Worm (Caenorhabditis elegans) whole organism, L4 larva: ENCODE measurements around the gene ZC155.2.
A peak's percentile ranks its signal among the peaks of the same experiment; 100 is the strongest.

Experiments
- D1046.2 ChIP-seq: fragments of 200-800 bp; sonication (Bioruptor generic); IDR thresholded peaks from 2 replicates; pipeline ENCODE4 v1.3.6; 2022; ENCODE audit warnings: missing genetic modification characterization, missing compliant biosample characterization
- R02D3.7 ChIP-seq: fragments of 150-350 bp; sonication (generic microtip); optimal IDR thresholded peaks from 3 replicates; lab custom pipeline; 2014; ENCODE audit warnings: missing biosample characterization, missing genetic modification characterization
- T26A8.4 ChIP-seq: fragments of 200-800 bp; sonication (Bioruptor generic); IDR thresholded peaks from 2 replicates; pipeline ENCODE4 v1.3.6; 2022; ENCODE audit warnings: missing genetic modification characterization, missing compliant biosample characterization
- Y75B8A.6 ChIP-seq: fragments of 200-800 bp; sonication (Bioruptor generic); IDR thresholded peaks from 2 replicates; pipeline ENCODE4 v1.3.6; 2022; ENCODE audit warnings: missing genetic modification reagents, missing genetic modification characterization, missing compliant biosample characterization
- ZK337.2 ChIP-seq: fragments of 200-800 bp; sonication (Bioruptor generic); IDR thresholded peaks from 2 replicates; pipeline ENCODE4 v1.3.6; 2022; ENCODE audit warnings: missing genetic modification reagents, missing genetic modification characterization, missing compliant biosample characterization
- aly-2 ChIP-seq: sonication (generic microtip); optimal IDR thresholded peaks from 2 replicates; lab custom pipeline; 2018; ENCODE audit warnings: missing biosample characterization, missing genetic modification characterization
- arid-1 ChIP-seq: fragments of 200-800 bp; sonication (Bioruptor generic); conservative IDR thresholded peaks from 2 replicates; pipeline ENCODE4 v1.3.6; 2022; ENCODE audit warnings: missing genetic modification reagents, missing genetic modification characterization, missing compliant biosample characterization
- ceh-20 ChIP-seq: fragments of 200-800 bp; sonication (Bioruptor generic); IDR thresholded peaks from 2 replicates; pipeline ENCODE4 v1.3.6; 2022; ENCODE audit warnings: missing genetic modification reagents, missing genetic modification characterization, missing compliant biosample characterization
- ceh-62 ChIP-seq: sonication (generic microtip); optimal IDR thresholded peaks from 2 replicates; lab custom pipeline; 2017; ENCODE audit warnings: missing biosample characterization, missing genetic modification characterization
- ces-1 ChIP-seq: fragments of 150-350 bp; sonication (generic microtip); optimal IDR thresholded peaks from 4 replicates; lab custom pipeline; 2014; ENCODE audit warnings: missing biosample characterization, missing genetic modification reagents, missing genetic modification characterization
- daf-12 ChIP-seq: fragments of 150-350 bp; optimal IDR thresholded peaks from 2 replicates; lab custom pipeline; 2014; ENCODE audit warnings: missing biosample characterization, missing genetic modification reagents, missing genetic modification characterization
- daf-16 ChIP-seq, 3 experiments: sonication (generic microtip); optimal IDR thresholded peaks; 2 replicates each; lab custom pipeline; 2016 to 2017; ENCODE audit warnings: missing genetic modification characterization in 3 of 3, missing genetic modification reagents in 3 of 3, mild to moderate bottlenecking in 2 of 3, missing compliant biosample characterization in 2 of 3, missing biosample characterization in 1 of 3, moderate library complexity in 1 of 3
- dmd-6 ChIP-seq: fragments of 200-800 bp; sonication (Bioruptor generic); IDR thresholded peaks from 2 replicates; pipeline ENCODE4 v1.3.6; 2022; ENCODE audit warnings: missing genetic modification reagents, missing genetic modification characterization, missing compliant biosample characterization
- dmd-8 ChIP-seq: fragments of 200-800 bp; sonication (Bioruptor generic); IDR thresholded peaks from 2 replicates; pipeline ENCODE4 v1.3.6; 2022; ENCODE audit warnings: missing genetic modification characterization, missing compliant biosample characterization
- dmd-9 ChIP-seq: fragments of 200-800 bp; sonication (Bioruptor generic); IDR thresholded peaks from 2 replicates; pipeline ENCODE4 v1.3.6; 2022; ENCODE audit warnings: missing genetic modification reagents, missing genetic modification characterization, missing compliant biosample characterization
- dpl-1 ChIP-seq: fragments of 150-350 bp; optimal IDR thresholded peaks from 2 replicates; lab custom pipeline; 2014; ENCODE audit warnings: missing biosample characterization, missing genetic modification reagents, missing genetic modification characterization
- duxl-1 ChIP-seq: sonication (generic microtip); optimal IDR thresholded peaks from 2 replicates; lab custom pipeline; 2016; ENCODE audit warnings: mild to moderate bottlenecking, missing genetic modification characterization, moderate library complexity, missing compliant biosample characterization; ENCODE audit not compliant: poor library complexity
- egl-27 ChIP-seq: sonication (generic microtip); optimal IDR thresholded peaks from 3 replicates; lab custom pipeline; 2017; ENCODE audit warnings: missing biosample characterization, missing genetic modification reagents, missing genetic modification characterization
- fos-1 ChIP-seq: fragments of 150-350 bp; optimal IDR thresholded peaks from 2 replicates; lab custom pipeline; 2014; ENCODE audit warnings: missing biosample characterization, missing genetic modification characterization
- gei-8 ChIP-seq: fragments of 200-800 bp; sonication (Bioruptor generic); optimal IDR thresholded peaks from 2 replicates; lab custom pipeline; 2018; ENCODE audit warnings: mild to moderate bottlenecking, missing genetic modification characterization, missing compliant biosample characterization
- hlh-11 ChIP-seq: fragments of 200-800 bp; sonication (Bioruptor generic); optimal IDR thresholded peaks from 2 replicates; lab custom pipeline; 2018; ENCODE audit warnings: mild to moderate bottlenecking, missing genetic modification characterization, missing compliant biosample characterization
- jun-1 ChIP-seq: fragments of 150-350 bp; optimal IDR thresholded peaks from 2 replicates; lab custom pipeline; 2014; ENCODE audit warnings: missing biosample characterization, missing genetic modification reagents, missing genetic modification characterization
- lin-13 ChIP-seq: fragments of 150-350 bp; optimal IDR thresholded peaks from 2 replicates; lab custom pipeline; 2014; ENCODE audit warnings: missing biosample characterization, missing genetic modification reagents, missing genetic modification characterization
- lin-15B ChIP-seq: fragments of 150-350 bp; sonication (generic microtip); optimal IDR thresholded peaks from 3 replicates; lab custom pipeline; 2014; ENCODE audit warnings: missing biosample characterization, missing genetic modification characterization
- lin-29 ChIP-seq: fragments of 200-800 bp; sonication (Bioruptor generic); IDR thresholded peaks from 2 replicates; pipeline ENCODE4 v1.3.6; 2022; ENCODE audit warnings: missing genetic modification reagents, missing genetic modification characterization, missing compliant biosample characterization
- lin-38 ChIP-seq: fragments of 200-800 bp; sonication (Bioruptor generic); IDR thresholded peaks from 2 replicates; pipeline ENCODE4 v1.3.6; 2022; ENCODE audit warnings: missing genetic modification reagents, missing genetic modification characterization, missing compliant biosample characterization
- madf-5 ChIP-seq, 2 experiments: fragments of 200-800 bp; sonication (Bioruptor generic); IDR thresholded peaks; 2 replicates each; pipeline ENCODE4 v1.3.6; 2022; ENCODE audit warnings: missing compliant biosample characterization in 2 of 2, missing genetic modification characterization in 2 of 2
- mdt-29 ChIP-seq: fragments of 200-800 bp; sonication (Bioruptor generic); IDR thresholded peaks from 2 replicates; pipeline ENCODE4 v1.3.6; 2022; ENCODE audit warnings: missing genetic modification reagents, missing genetic modification characterization, missing compliant biosample characterization
- mep-1 ChIP-seq: fragments of 150-350 bp; sonication (generic microtip); optimal IDR thresholded peaks from 3 replicates; lab custom pipeline; 2014; ENCODE audit warnings: missing biosample characterization, missing genetic modification characterization
- mes-2 ChIP-seq: sonication (generic microtip); optimal IDR thresholded peaks from 2 replicates; lab custom pipeline; 2016; ENCODE audit warnings: missing genotype, mild to moderate bottlenecking, missing genetic modification characterization, missing compliant biosample characterization; ENCODE audit not compliant: poor library complexity, severe bottlenecking
- mxl-3 ChIP-seq: fragments of 200-800 bp; sonication (Bioruptor generic); optimal IDR thresholded peaks from 2 replicates; lab custom pipeline; 2018; ENCODE audit warnings: mild to moderate bottlenecking, missing genetic modification characterization, missing compliant biosample characterization
- nhr-10 ChIP-seq: fragments of 150-350 bp; optimal IDR thresholded peaks from 2 replicates; lab custom pipeline; 2014; ENCODE audit warnings: missing biosample characterization, missing genetic modification characterization
- nhr-111 ChIP-seq: fragments of 200-800 bp; sonication (Bioruptor generic); optimal IDR thresholded peaks from 2 replicates; lab custom pipeline; 2018; ENCODE audit warnings: mild to moderate bottlenecking, missing genetic modification characterization, missing compliant biosample characterization
- nhr-28 ChIP-seq: fragments of 150-350 bp; optimal IDR thresholded peaks from 2 replicates; lab custom pipeline; 2014; ENCODE audit warnings: missing biosample characterization, missing genetic modification characterization
- nhr-42 ChIP-seq: fragments of 200-800 bp; sonication (Bioruptor generic); IDR thresholded peaks from 2 replicates; pipeline ENCODE4 v1.3.6; 2022; ENCODE audit warnings: missing genetic modification characterization, missing compliant biosample characterization
- nhr-48 ChIP-seq: sonication (generic microtip); optimal IDR thresholded peaks from 2 replicates; lab custom pipeline; 2016; ENCODE audit warnings: mild to moderate bottlenecking, missing genetic modification characterization, missing compliant biosample characterization
- nhr-6 ChIP-seq: fragments of 150-350 bp; optimal IDR thresholded peaks from 2 replicates; lab custom pipeline; 2014; ENCODE audit warnings: missing biosample characterization, missing genetic modification characterization
- nhr-77 ChIP-seq: fragments of 150-350 bp; optimal IDR thresholded peaks from 2 replicates; lab custom pipeline; 2014; ENCODE audit warnings: missing biosample characterization, missing genetic modification characterization
- pha-4 ChIP-seq, 2 experiments: fragments of 150-350 bp in 1 of 2; fragments of 200-800 bp in 1 of 2; sonication (Bioruptor generic) in 1 of 2; IDR thresholded peaks in 1 of 2; optimal IDR thresholded peaks in 1 of 2; 2 replicates each; pipeline versions ENCODE4 v1.3.6 to Lab custom; 2014 to 2022; ENCODE audit warnings: missing genetic modification characterization in 2 of 2, missing genetic modification reagents in 2 of 2, missing biosample characterization in 1 of 2, missing compliant biosample characterization in 1 of 2
- pqm-1 ChIP-seq: sonication (generic microtip); optimal IDR thresholded peaks from 2 replicates; lab custom pipeline; 2017; ENCODE audit warnings: missing biosample characterization, missing genetic modification characterization
- rbr-2 ChIP-seq: sonication (generic microtip); optimal IDR thresholded peaks from 2 replicates; lab custom pipeline; 2016; ENCODE audit warnings: missing genotype, missing genetic modification characterization, missing compliant biosample characterization
- zag-1 ChIP-seq: fragments of 150-350 bp; optimal IDR thresholded peaks from 2 replicates; lab custom pipeline; 2014; ENCODE audit warnings: missing biosample characterization, missing genetic modification characterization
- zip-11 ChIP-seq: fragments of 200-800 bp; sonication (Bioruptor generic); IDR thresholded peaks from 2 replicates; pipeline ENCODE4 v1.3.6; 2022; ENCODE audit warnings: missing genetic modification characterization, missing compliant biosample characterization
- zip-2 ChIP-seq: fragments of 150-350 bp; optimal IDR thresholded peaks from 2 replicates; lab custom pipeline; 2014; ENCODE audit warnings: missing biosample characterization, missing genetic modification characterization

Gene ZC155.2

ce11 chrIII:5217511-5217910 lies 1.3 kb upstream of the ZC155.2 start, which contains the start of gene cutl-19:
cutl-19 (minus strand) TSS chrIII:5217611.
- no peak for TF ChIP-seq nhr-77 (tag; lab: Kevin White, UChicago)
- TF ChIP-seq rbr-2, result no peak
- no peak for TF ChIP-seq ZK337.2 (GFP tag; lab: Robert Waterston, UW)
- TF ChIP-seq Y75B8A.6 (GFP tag; lab: Robert Waterston, UW), result no peak
- no peak for TF ChIP-seq ceh-62 (tag; lab: Kevin White, UChicago)
- TF ChIP-seq pha-4 (GFP tag; IDR thresholded peaks at IDR 0.05; lab: Robert Waterston, UW), result no peak
- no peak for TF ChIP-seq pha-4 (tag; optimal IDR thresholded peaks at IDR 0.05; lab: Kevin White, UChicago)
- TF ChIP-seq lin-38 (GFP tag; lab: Robert Waterston, UW), result no peak
- no peak for TF ChIP-seq arid-1 (GFP tag; lab: Robert Waterston, UW)
- no peak for TF ChIP-seq dmd-8 (GFP tag; lab: Robert Waterston, UW)
- no peak for TF ChIP-seq dmd-6 (GFP tag; lab: Robert Waterston, UW)
- TF ChIP-seq lin-29, result no peak
- no peak for TF ChIP-seq zip-2 (tag; lab: Kevin White, UChicago)
- TF ChIP-seq, all 104 proteins: peak for 0

- no peak for TF ChIP-seq D1046.2
- no peak for TF ChIP-seq daf-16 (GFP tag; optimal IDR thresholded peaks at IDR 0.05; lab: Kevin White, UChicago)
- TF ChIP-seq daf-16 (tag; optimal IDR thresholded peaks at IDR 0.05; lab: Kevin White, UChicago), result peak; percentile 83
- no peak for TF ChIP-seq dpl-1 (GFP tag; lab: Kevin White, UChicago)
These were observed 3.0 kb downstream of the ZC155.2 start for ce11 chrIII:5221820-5222219.

ce11 chrIII:5222777-5223176 lies 4.0 kb downstream of the ZC155.2 start:
- TF ChIP-seq zip-2 (tag; lab: Kevin White, UChicago), result no peak
- TF ChIP-seq hlh-11 (tag; lab: Kevin White, UChicago), result no peak
- TF ChIP-seq zag-1 (tag; lab: Kevin White, UChicago), result no peak
- no peak for TF ChIP-seq nhr-111 (GFP tag; lab: Kevin White, UChicago)
- no peak for TF ChIP-seq D1046.2
- TF ChIP-seq nhr-48 (tag; lab: Kevin White, UChicago), result no peak
- TF ChIP-seq dmd-9 (GFP tag; lab: Robert Waterston, UW), result no peak
- TF ChIP-seq ces-1 (GFP tag; lab: Kevin White, UChicago), result no peak
- no peak for TF ChIP-seq dmd-6 (GFP tag; lab: Robert Waterston, UW)
- no peak for TF ChIP-seq madf-5 (GFP tag; IDR thresholded peaks at IDR 0.05; lab: Robert Waterston, UW)
- no peak for TF ChIP-seq mxl-3 (GFP tag; lab: Kevin White, UChicago)
- TF ChIP-seq duxl-1 (tag; lab: Kevin White, UChicago), result no peak
- no peak for TF ChIP-seq R02D3.7 (tag; lab: Kevin White, UChicago)
- TF ChIP-seq ceh-62 (tag; lab: Kevin White, UChicago), result no peak
- no peak for TF ChIP-seq daf-16 (GFP tag; optimal IDR thresholded peaks at IDR 0.05; lab: Kevin White, UChicago)
- TF ChIP-seq daf-16 (tag; optimal IDR thresholded peaks at IDR 0.05; lab: Kevin White, UChicago), result peak; percentile 94
- no peak for TF ChIP-seq mep-1 (tag; lab: Kevin White, UChicago)
- no peak for TF ChIP-seq daf-12 (tag; lab: Kevin White, UChicago)
- TF ChIP-seq nhr-10, result no peak
- TF ChIP-seq mdt-29 (GFP tag; lab: Robert Waterston, UW), result no peak
- no peak for TF ChIP-seq fos-1 (tag; lab: Kevin White, UChicago)
- TF ChIP-seq nhr-28, result peak; percentile 35
- TF ChIP-seq pha-4 (GFP tag; IDR thresholded peaks at IDR 0.05; lab: Robert Waterston, UW), result no peak
- TF ChIP-seq pha-4 (tag; optimal IDR thresholded peaks at IDR 0.05; lab: Kevin White, UChicago), result peak; percentile 72
- no peak for TF ChIP-seq lin-13 (GFP tag; lab: Kevin White, UChicago)

ce11 chrIII:5224908-5225307 lies 6.1 kb downstream of the ZC155.2 start:
- no peak for TF ChIP-seq nhr-42 (GFP tag; lab: Robert Waterston, UW)
- TF ChIP-seq pqm-1 (tag; lab: Kevin White, UChicago), result peak; percentile 36
- TF ChIP-seq nhr-6 (tag; lab: Kevin White, UChicago), result peak; percentile 54
- no peak for TF ChIP-seq ceh-62 (tag; lab: Kevin White, UChicago)
- TF ChIP-seq zip-11 (GFP tag; lab: Robert Waterston, UW), result no peak
- no peak for TF ChIP-seq lin-15B (tag; lab: Kevin White, UChicago)
- no peak for TF ChIP-seq pha-4 (GFP tag; IDR thresholded peaks at IDR 0.05; lab: Robert Waterston, UW)
- TF ChIP-seq pha-4 (tag; optimal IDR thresholded peaks at IDR 0.05; lab: Kevin White, UChicago), result peak; percentile 44
- peak; percentile 52 for TF ChIP-seq nhr-28
- peak; percentile 23 for TF ChIP-seq nhr-77 (tag; lab: Kevin White, UChicago)
- peak; percentile 14 for TF ChIP-seq mep-1 (tag; lab: Kevin White, UChicago)
- no peak for TF ChIP-seq aly-2 (tag; lab: Kevin White, UChicago)
- no peak for TF ChIP-seq gei-8
- no peak for TF ChIP-seq ceh-20 (GFP tag; lab: Robert Waterston, UW)
- no peak; the same call in 1 of the 2 replicates for TF ChIP-seq T26A8.4 (GFP tag; lab: Robert Waterston, UW)
- TF ChIP-seq mes-2, result peak; percentile 21
- TF ChIP-seq egl-27, result no peak
- TF ChIP-seq zag-1 (tag; lab: Kevin White, UChicago), result no peak
- no peak for TF ChIP-seq jun-1 (tag; lab: Kevin White, UChicago)
- no peak for TF ChIP-seq zip-2 (tag; lab: Kevin White, UChicago)
